Fruit fly (Drosophila melanogaster): ENCODE data around the gene REG.

REG gene

DNA sequence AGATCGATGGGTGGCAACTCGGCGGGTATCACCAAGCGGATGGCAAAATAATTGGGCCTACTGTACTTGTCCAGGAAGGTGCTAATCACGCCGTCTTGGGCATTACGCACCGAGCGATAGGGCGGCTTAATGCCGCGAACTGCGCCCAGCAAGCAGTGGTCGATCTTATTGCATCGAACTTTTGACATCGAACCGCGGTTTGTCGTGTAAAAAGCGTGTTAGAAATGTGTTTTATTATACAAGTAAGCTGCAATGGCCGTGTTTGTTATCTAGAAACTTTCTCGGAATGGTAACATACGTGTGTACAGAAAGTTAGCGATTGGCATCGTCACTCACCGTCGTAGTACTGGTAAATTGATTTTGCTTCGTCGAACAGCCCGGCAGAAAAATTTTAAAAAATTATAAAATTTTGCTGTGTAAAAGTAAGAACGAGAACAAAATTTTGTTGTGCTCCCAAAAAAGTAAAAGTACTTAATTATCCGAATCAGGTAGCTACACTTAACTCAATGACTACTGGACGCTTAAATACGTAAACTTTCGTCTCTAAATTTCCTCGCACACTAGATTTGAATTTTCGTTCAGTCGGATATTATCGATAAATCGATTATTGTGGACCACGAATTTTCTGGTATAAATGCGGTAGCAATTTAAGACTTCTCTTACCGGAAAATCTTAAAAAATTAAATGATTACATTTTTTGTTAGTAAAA lies 46.1 kb downstream of the REG start, which contains the start of the genes mew and CG15742:
mew (minus strand) TSS at position 443 of the 709 bp plus-strand sequence.
CG15742 (minus strand) TSS at position 448 of the 709 bp plus-strand sequence.
- TF ChIP-seq CG10631 (GFP tag; optimal IDR thresholded peaks at IDR 0.05) (no peak), Sox15 (GFP tag; optimal IDR thresholded peaks at IDR 0.05) (no peak), CG11294 (GFP tag; IDR thresholded peaks at IDR 0.05) (no peak), salr (GFP tag; optimal IDR thresholded peaks at IDR 0.05) (no peak), eg (GFP tag; IDR thresholded peaks at IDR 0.05) (no peak), fd85E (GFP tag; optimal IDR thresholded peaks at IDR 0.05) (no peak), Gug (GFP tag; IDR thresholded peaks at IDR 0.05) (no peak), CG1621 (tag; optimal IDR thresholded peaks at IDR 0.05) (no peak), OdsH (GFP tag; optimal IDR thresholded peaks at IDR 0.05) (no peak), Eip93F (GFP tag; optimal IDR thresholded peaks at IDR 0.05) (no peak), dac (GFP tag; optimal IDR thresholded peaks at IDR 0.05) (no peak), achi (GFP tag; optimal IDR thresholded peaks at IDR 0.05) (no peak), net (GFP tag; optimal IDR thresholded peaks at IDR 0.05) (no peak), CG10669 (GFP tag; optimal IDR thresholded peaks at IDR 0.05) (no peak), Hr4 (GFP tag; optimal IDR thresholded peaks at IDR 0.05) (no peak), Sox102F (GFP tag; optimal IDR thresholded peaks at IDR 0.05) (no peak), topi (GFP tag; optimal IDR thresholded peaks at IDR 0.05) (no peak)

DNA sequence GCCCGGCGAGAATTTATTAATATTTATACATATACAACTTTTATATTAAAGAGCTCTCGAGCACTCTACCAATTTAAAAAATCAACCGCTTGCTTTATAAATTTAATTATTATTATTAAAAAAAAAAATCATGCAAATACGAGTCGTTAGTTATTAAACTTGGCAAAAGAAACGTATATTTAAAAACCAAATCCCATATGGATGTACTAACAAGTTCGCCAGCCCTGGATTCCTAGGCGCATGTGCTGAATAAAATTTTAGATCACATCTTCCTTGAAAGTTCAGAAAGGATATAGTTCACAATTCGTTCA lies 46.6 kb downstream of the REG start, which contains the start of gene comt:
comt (plus strand) TSS at position 265 of the 311 bp plus-strand sequence.
- TF ChIP-seq CG11762 (GFP tag; optimal IDR thresholded peaks at IDR 0.05; ENCODE audit: insufficient read depth) (peak; percentile 3), acj6 (GFP tag; optimal IDR thresholded peaks at IDR 0.05) (peak; percentile 60), CG31627 (GFP tag; optimal IDR thresholded peaks at IDR 0.05) (no peak), CG6854 (GFP tag; optimal IDR thresholded peaks at IDR 0.05) (no peak), Sox102F (GFP tag; optimal IDR thresholded peaks at IDR 0.05) (no peak), CG8632 (GFP tag; optimal IDR thresholded peaks at IDR 0.05) (peak; percentile 59), CG6163 (GFP tag; IDR thresholded peaks at IDR 0.05) (peak; percentile 55; the same call in 2 of the 3 replicates), cyc (GFP tag; optimal IDR thresholded peaks at IDR 0.05) (peak; percentile 14), Met (GFP tag; optimal IDR thresholded peaks at IDR 0.05) (no peak), lz (GFP tag; optimal IDR thresholded peaks at IDR 0.05) (no peak), OdsH (GFP tag; optimal IDR thresholded peaks at IDR 0.05) (no peak), net (GFP tag; optimal IDR thresholded peaks at IDR 0.05) (no peak), CG7368 (GFP tag; optimal IDR thresholded peaks at IDR 0.05) (no peak), eg (GFP tag; IDR thresholded peaks at IDR 0.05) (peak; percentile 76), fkh (GFP tag; optimal IDR thresholded peaks at IDR 0.05) (no peak), Eip93F (GFP tag; optimal IDR thresholded peaks at IDR 0.05) (peak; percentile 28), Hr39 (GFP tag; optimal IDR thresholded peaks at IDR 0.05) (no peak), Ets96B (tag; optimal IDR thresholded peaks at IDR 0.05) (peak; percentile 19), Gug (GFP tag; IDR thresholded peaks at IDR 0.05) (peak; percentile 38), CG8119 (GFP tag; IDR thresholded peaks at IDR 0.05) (peak; percentile 63), spab (GFP tag; optimal IDR thresholded peaks at IDR 0.05) (no peak), vri (GFP tag; optimal IDR thresholded peaks at IDR 0.05) (peak; percentile 8), Hr4 (GFP tag; optimal IDR thresholded peaks at IDR 0.05) (no peak), CG11902 (GFP tag; optimal IDR thresholded peaks at IDR 0.05) (no peak), CG6792 (GFP tag; optimal IDR thresholded peaks at IDR 0.05) (peak; percentile 40), Blimp-1 (GFP tag; optimal IDR thresholded peaks at IDR 0.05) (no peak), topi (GFP tag; optimal IDR thresholded peaks at IDR 0.05) (no peak), Sox15 (GFP tag; optimal IDR thresholded peaks at IDR 0.05) (no peak), Sox14 (GFP tag; optimal IDR thresholded peaks at IDR 0.05) (no peak), CG16779 (tag; optimal IDR thresholded peaks at IDR 0.05) (no peak), CG1621 (tag; optimal IDR thresholded peaks at IDR 0.05) (no peak), CG10669 (GFP tag; optimal IDR thresholded peaks at IDR 0.05) (no peak), CG34406 (GFP tag; optimal IDR thresholded peaks at IDR 0.05) (peak; percentile 40), CG10631 (GFP tag; optimal IDR thresholded peaks at IDR 0.05) (peak; percentile 66), CG6808 (GFP tag; optimal IDR thresholded peaks at IDR 0.05) (no peak), achi (GFP tag; optimal IDR thresholded peaks at IDR 0.05) (no peak), esn (GFP tag; optimal IDR thresholded peaks at IDR 0.05) (peak; percentile 47), svp (GFP tag) (no peak), CG3919 (GFP tag; optimal IDR thresholded peaks at IDR 0.05) (no peak), dsx (GFP tag; optimal IDR thresholded peaks at IDR 0.05; ENCODE audit: poor library complexity, severe bottlenecking) (no peak), Eip75B (GFP tag; optimal IDR thresholded peaks at IDR 0.05) (no peak), CG3032 (tag; optimal IDR thresholded peaks at IDR 0.05) (peak; percentile 59), Eip78C (GFP tag) (peak; percentile 88), dac (GFP tag; optimal IDR thresholded peaks at IDR 0.05) (no peak)
